Fruit fly (Drosophila melanogaster) whole organism, embryonic: Measurements from ENCODE around the gene CG14221.

Source experiments
- Adf1 ChIP-seq: fragments of 200-800 bp; sonication (Bioruptor generic); IDR thresholded peaks from 2 replicates; pipeline ENCODE4 v1.3.6; 2022; ENCODE audit warnings: missing biosample characterization, missing genetic modification characterization
- B-H1 ChIP-seq: fragments of 200-800 bp; sonication (Bioruptor generic); IDR thresholded peaks from 3 replicates; pipeline ENCODE4 v1.3.6; 2022; ENCODE audit warnings: missing biosample characterization, missing genetic modification characterization
- CG10366 ChIP-seq: fragments of 200-800 bp; sonication (Bioruptor generic); IDR thresholded peaks from 2 replicates; pipeline ENCODE4 v1.3.6; 2022; ENCODE audit warnings: missing biosample characterization, missing genetic modification characterization
- CG10431 ChIP-seq: fragments of 200-800 bp; sonication (Bioruptor generic); optimal IDR thresholded peaks from 3 replicates; lab custom pipeline; 2018; ENCODE audit warnings: missing biosample characterization, mild to moderate bottlenecking, missing genetic modification characterization
- CG10543 ChIP-seq: fragments of 200-800 bp; sonication (Bioruptor generic); optimal IDR thresholded peaks from 3 replicates; lab custom pipeline; 2017; ENCODE audit warnings: missing biosample characterization, mild to moderate bottlenecking, missing genetic modification characterization, moderate library complexity
- CG13123 ChIP-seq: fragments of 200-800 bp; sonication (Bioruptor generic); optimal IDR thresholded peaks from 2 replicates; lab custom pipeline; 2016; ENCODE audit warnings: missing biosample characterization, missing genetic modification characterization
- CG13775 ChIP-seq: fragments of 200-800 bp; sonication (Bioruptor generic); optimal IDR thresholded peaks from 3 replicates; lab custom pipeline; 2017; ENCODE audit warnings: missing biosample characterization, mild to moderate bottlenecking, missing genetic modification characterization
- CG14667 ChIP-seq: fragments of 200-800 bp; sonication (Bioruptor generic); IDR thresholded peaks from 2 replicates; pipeline ENCODE4 v1.3.6; 2022; ENCODE audit warnings: missing biosample characterization, missing genetic modification characterization
- CG15073 ChIP-seq: fragments of 200-800 bp; sonication (Bioruptor generic); optimal IDR thresholded peaks from 2 replicates; lab custom pipeline; 2016; ENCODE audit warnings: missing biosample characterization, missing genetic modification characterization
- CG15479 ChIP-seq: fragments of 200-800 bp; sonication (Bioruptor generic); optimal IDR thresholded peaks from 3 replicates; lab custom pipeline; 2019; ENCODE audit warnings: missing biosample characterization, mild to moderate bottlenecking, missing genetic modification characterization, moderate library complexity
- CG15601 ChIP-seq: fragments of 200-800 bp; sonication (Bioruptor generic); optimal IDR thresholded peaks from 3 replicates; lab custom pipeline; 2019; ENCODE audit warnings: missing biosample characterization, mild to moderate bottlenecking, missing genetic modification characterization, moderate library complexity
- CG1603 ChIP-seq: fragments of 200-800 bp; sonication (Bioruptor generic); optimal IDR thresholded peaks from 2 replicates; lab custom pipeline; 2019; ENCODE audit warnings: missing biosample characterization, mild to moderate bottlenecking, missing genetic modification characterization, moderate library complexity
- CG16813 ChIP-seq: fragments of 200-800 bp; sonication (Bioruptor generic); IDR thresholded peaks from 3 replicates; pipeline ENCODE4 v1.3.6; 2022; ENCODE audit warnings: missing biosample characterization, missing genetic modification characterization; ENCODE audit not compliant: partially characterized antibody
- CG17359 ChIP-seq: fragments of 200-800 bp; sonication (Bioruptor generic); optimal IDR thresholded peaks from 3 replicates; lab custom pipeline; 2018; ENCODE audit warnings: missing biosample characterization, mild to moderate bottlenecking, missing genetic modification characterization, moderate library complexity
- CG17361 ChIP-seq: fragments of 200-800 bp; sonication (Bioruptor generic); IDR thresholded peaks from 3 replicates; pipeline ENCODE4 v1.3.6; 2022; ENCODE audit warnings: missing biosample characterization, missing genetic modification characterization
- CG30020 ChIP-seq: fragments of 200-800 bp; optimal IDR thresholded peaks from 2 replicates; lab custom pipeline; 2019; ENCODE audit warnings: missing biosample characterization, mild to moderate bottlenecking, missing genetic modification characterization, moderate library complexity
- CG31441 ChIP-seq: fragments of 200-800 bp; sonication (Bioruptor generic); IDR thresholded peaks from 2 replicates; pipeline ENCODE4 v1.3.6; 2022; ENCODE audit warnings: missing biosample characterization, missing genetic modification characterization
- CG33557 ChIP-seq: fragments of 200-800 bp; sonication (Bioruptor generic); optimal IDR thresholded peaks from 2 replicates; lab custom pipeline; 2019; ENCODE audit warnings: missing biosample characterization, mild to moderate bottlenecking, missing genetic modification characterization, moderate library complexity
- CG4617 ChIP-seq: fragments of 200-800 bp; sonication (Bioruptor generic); optimal IDR thresholded peaks from 3 replicates; lab custom pipeline; 2016; ENCODE audit warnings: missing biosample characterization, missing genetic modification characterization, borderline replicate concordance
- CG6813 ChIP-seq: fragments of 200-800 bp; sonication (Bioruptor generic); optimal IDR thresholded peaks from 2 replicates; lab custom pipeline; 2017; ENCODE audit warnings: missing biosample characterization, missing genetic modification characterization, mild to moderate bottlenecking, moderate library complexity, missing genetic modification reagents
- CG7745 ChIP-seq: fragments of 200-800 bp; sonication (Bioruptor generic); optimal IDR thresholded peaks from 2 replicates; lab custom pipeline; 2018; ENCODE audit warnings: missing biosample characterization, mild to moderate bottlenecking, missing genetic modification characterization, moderate library complexity
- CG7786 ChIP-seq: fragments of 200-800 bp; sonication (Bioruptor generic); optimal IDR thresholded peaks from 2 replicates; lab custom pipeline; 2016; ENCODE audit warnings: missing biosample characterization, missing genetic modification characterization
- CG8290 ChIP-seq, 3 experiments: fragments of 200-800 bp; sonication (Bioruptor generic); optimal IDR thresholded peaks; 2 replicates each; lab custom pipeline; 2016 to 2019; ENCODE audit warnings: missing biosample characterization in 3 of 3, missing genetic modification characterization in 3 of 3, mild to moderate bottlenecking in 2 of 3, moderate library complexity in 1 of 3
- CG9215 ChIP-seq: fragments of 200-800 bp; sonication (Bioruptor generic); IDR thresholded peaks from 2 replicates; pipeline ENCODE4 v1.3.6; 2022; ENCODE audit warnings: missing biosample characterization, missing genetic modification characterization
- Dfd ChIP-seq, 2 experiments: fragments of >200 bp; optimal IDR thresholded peaks; 2 replicates each; lab custom pipeline; 2017; ENCODE audit warnings: missing biosample characterization in 2 of 2, missing genetic modification characterization in 2 of 2
- GATAe ChIP-seq: fragments of 200-800 bp; sonication (Bioruptor generic); conservative IDR thresholded peaks from 2 replicates; pipeline ENCODE4 v1.3.6; 2022; ENCODE audit warnings: missing biosample characterization, missing genetic modification characterization
- Jarid2 ChIP-seq: fragments of 200-800 bp; sonication (Bioruptor generic); optimal IDR thresholded peaks from 3 replicates; lab custom pipeline; 2017; ENCODE audit warnings: mild to moderate bottlenecking, missing biosample characterization, missing genetic modification reagents, missing genetic modification characterization
- MESR4 ChIP-seq: fragments of 200-800 bp; sonication (Bioruptor generic); optimal IDR thresholded peaks from 2 replicates; lab custom pipeline; 2018; ENCODE audit warnings: missing biosample characterization, mild to moderate bottlenecking, missing genetic modification characterization, moderate library complexity
- MTF-1 ChIP-seq: fragments of 200-800 bp; sonication (Bioruptor generic); optimal IDR thresholded peaks from 2 replicates; lab custom pipeline; 2018; ENCODE audit warnings: missing biosample characterization, mild to moderate bottlenecking, missing genetic modification characterization, borderline replicate concordance
- Mes4 ChIP-seq: fragments of 200-800 bp; sonication (Bioruptor generic); optimal IDR thresholded peaks from 2 replicates; lab custom pipeline; 2016; ENCODE audit warnings: missing biosample characterization, missing genetic modification characterization
- NC2β ChIP-seq: fragments of 200-800 bp; sonication (Bioruptor generic); optimal IDR thresholded peaks from 2 replicates; lab custom pipeline; 2016; ENCODE audit warnings: missing biosample characterization, missing genetic modification characterization
- Nf-YB ChIP-seq: fragments of 200-800 bp; sonication (Bioruptor generic); optimal IDR thresholded peaks from 3 replicates; lab custom pipeline; 2019; ENCODE audit warnings: missing biosample characterization, mild to moderate bottlenecking, missing genetic modification characterization, moderate library complexity
- Opbp ChIP-seq: fragments of 200-800 bp; sonication (Bioruptor generic); IDR thresholded peaks from 3 replicates; pipeline ENCODE4 v1.3.6; 2022; ENCODE audit warnings: missing biosample characterization, missing genetic modification characterization; ENCODE audit not compliant: partially characterized antibody
- Ravus ChIP-seq: fragments of 200-800 bp; sonication (Bioruptor generic); IDR thresholded peaks from 2 replicates; pipeline ENCODE4 v1.3.6; 2022; ENCODE audit warnings: missing biosample characterization, missing genetic modification characterization
- YL-1 ChIP-seq: fragments of 200-800 bp; sonication (Bioruptor generic); optimal IDR thresholded peaks from 3 replicates; lab custom pipeline; 2017; ENCODE audit warnings: missing biosample characterization, mild to moderate bottlenecking, missing genetic modification characterization
- br ChIP-seq: fragments of >200 bp; optimal IDR thresholded peaks from 2 replicates; lab custom pipeline; 2017
- btn ChIP-seq: fragments of 200-800 bp; sonication (Bioruptor generic); optimal IDR thresholded peaks from 2 replicates; lab custom pipeline; 2016; ENCODE audit warnings: missing biosample characterization, missing genetic modification characterization
- crol ChIP-seq: fragments of 200-800 bp; sonication (Bioruptor generic); IDR thresholded peaks from 2 replicates; pipeline ENCODE4 v1.3.6; 2022; ENCODE audit warnings: missing biosample characterization, missing genetic modification characterization
- en ChIP-seq: fragments of 200-800 bp; sonication (Bioruptor generic); optimal IDR thresholded peaks from 2 replicates; lab custom pipeline; 2016; ENCODE audit warnings: missing biosample characterization, missing genetic modification characterization
- ewg ChIP-seq: fragments of 200-800 bp; sonication (Bioruptor generic); optimal IDR thresholded peaks from 3 replicates; lab custom pipeline; 2017; ENCODE audit warnings: mild to moderate bottlenecking, missing biosample characterization, missing genetic modification reagents, missing genetic modification characterization
- lab ChIP-seq: fragments of 200-800 bp; sonication (Bioruptor generic); optimal IDR thresholded peaks from 3 replicates; lab custom pipeline; 2017; ENCODE audit warnings: missing biosample characterization, missing genetic modification characterization, mild to moderate bottlenecking, moderate library complexity, missing genetic modification reagents
- nom ChIP-seq: fragments of 200-800 bp; sonication (Bioruptor generic); optimal IDR thresholded peaks from 2 replicates; lab custom pipeline; 2017; ENCODE audit warnings: missing biosample characterization, missing genetic modification characterization, mild to moderate bottlenecking, moderate library complexity, missing genetic modification reagents
- oc ChIP-seq: fragments of 200-800 bp; sonication (Bioruptor generic); optimal IDR thresholded peaks from 2 replicates; lab custom pipeline; 2018; ENCODE audit warnings: missing biosample characterization, mild to moderate bottlenecking, missing genetic modification characterization, moderate library complexity
- pros ChIP-seq: fragments of 200-800 bp; sonication (Bioruptor generic); optimal IDR thresholded peaks from 3 replicates; lab custom pipeline; 2019; ENCODE audit warnings: missing biosample characterization, mild to moderate bottlenecking, missing genetic modification characterization, moderate library complexity
- pum ChIP-seq: fragments of 200-800 bp; sonication (Bioruptor generic); optimal IDR thresholded peaks from 2 replicates; lab custom pipeline; 2016; ENCODE audit warnings: missing biosample characterization, missing genetic modification characterization
- schlank ChIP-seq: fragments of 200-800 bp; sonication (Bioruptor generic); optimal IDR thresholded peaks from 2 replicates; lab custom pipeline; 2018; ENCODE audit warnings: missing biosample characterization, mild to moderate bottlenecking, missing genetic modification characterization
- scrt ChIP-seq: fragments of 200-800 bp; sonication (Bioruptor generic); optimal IDR thresholded peaks from 2 replicates; lab custom pipeline; 2018; ENCODE audit warnings: missing biosample characterization, mild to moderate bottlenecking, missing genetic modification characterization, moderate library complexity
- sens ChIP-seq: fragments of 200-800 bp; sonication (Bioruptor generic); peaks from one replicate; lab custom pipeline; 2016; ENCODE audit warnings: missing biosample characterization, missing genetic modification characterization
- unc-4 ChIP-seq: fragments of 200-800 bp; sonication (Bioruptor generic); IDR thresholded peaks from 2 replicates; pipeline ENCODE4 v1.3.6; 2022; ENCODE audit warnings: missing biosample characterization, missing genetic modification characterization; ENCODE audit not compliant: partially characterized antibody
- wdn ChIP-seq: fragments of 200-800 bp; sonication (Bioruptor generic); IDR thresholded peaks from 2 replicates; pipeline ENCODE4 v1.3.6; 2022; ENCODE audit warnings: missing biosample characterization, missing genetic modification characterization

Gene CG14221

dm6 chrX:19601644-19602043 lies 19.4 kb downstream of the CG14221 start, which contains the start of gene CG14220 (continued):
- TF ChIP-seq oc (tag; lab: Kevin White, UChicago) (no peak), CG31441 (GFP tag; lab: Robert Waterston, UW) (0 out of 2 replicates have a peak, but pooled peaks have one; percentile 30), CG10366 (GFP tag; lab: Robert Waterston, UW) (no peak), nom (GFP tag; lab: Kevin White, UChicago) (peak; percentile 15), CG7786 (no peak), pros (no peak), scrt (GFP tag; lab: Kevin White, UChicago) (no peak), NC2β (GFP tag; lab: Kevin White, UChicago) (no peak), MESR4 (GFP tag; lab: Kevin White, UChicago) (peak; percentile 78), CG15479 (no peak), ewg (no peak), GATAe (GFP tag; lab: Robert Waterston, UW) (no peak), CG7745 (tag; lab: Kevin White, UChicago) (no peak), Mes4 (no peak), Jarid2 (GFP tag; lab: Kevin White, UChicago) (no peak), sens (GFP tag; lab: Kevin White, UChicago) (peak; percentile 70), CG9215 (GFP tag; lab: Robert Waterston, UW) (no peak), br (lab: Kevin White, UChicago) (no peak), Nf-YB (GFP tag; lab: Kevin White, UChicago) (no peak), unc-4 (GFP tag; lab: Robert Waterston, UW) (peak; percentile 93), CG16813 (GFP tag; lab: Robert Waterston, UW) (peak; percentile 93), btn (GFP tag; lab: Kevin White, UChicago) (no peak), CG8290 (GFP tag; optimal IDR thresholded peaks at IDR 0.05; lab: Kevin White, UChicago) (no peak), CG8290 (tag; optimal IDR thresholded peaks at IDR 0.05; lab: Kevin White, UChicago) (peak in 1 of 2 experiments; percentile 72), CG33557 (GFP tag; lab: Kevin White, UChicago) (no peak), CG10543 (peak; percentile 32), Dfd (GFP tag; optimal IDR thresholded peaks at IDR 0.05; lab: Kevin White, UChicago) (no peak), CG17361 (GFP tag; lab: Robert Waterston, UW) (no peak), wdn (GFP tag; lab: Robert Waterston, UW) (no peak), CG4617 (GFP tag; lab: Kevin White, UChicago) (peak; percentile 43), CG17359 (tag; lab: Kevin White, UChicago) (no peak), en (GFP tag; lab: Kevin White, UChicago) (no peak), schlank (tag; lab: Kevin White, UChicago) (no peak), CG30020 (tag; lab: Kevin White, UChicago) (peak; percentile 16), Ravus (GFP tag; lab: Robert Waterston, UW) (no peak), YL-1 (GFP tag; lab: Kevin White, UChicago) (peak; percentile 63), CG1603 (peak; percentile 69), pum (GFP tag; lab: Kevin White, UChicago) (no peak), CG14667 (no peak), crol (GFP tag; lab: Robert Waterston, UW) (no peak), CG6813 (no peak), CG10431 (GFP tag; lab: Kevin White, UChicago) (no peak), lab (GFP tag; lab: Kevin White, UChicago) (no peak), CG13123 (GFP tag; lab: Kevin White, UChicago) (no peak), CG13775 (no peak), CG15073 (no peak), MTF-1 (no peak), Adf1 (GFP tag; lab: Robert Waterston, UW) (no peak), Opbp (GFP tag; lab: Robert Waterston, UW) (peak; percentile 94), B-H1 (no peak), CG15601 (tag; lab: Kevin White, UChicago) (peak; percentile 2)
